Fruit fly (Drosophila melanogaster) whole organism, wandering third instar larva: ENCODE results near the gene CG11912.

Experiments used
- Abd-B ChIP-seq: fragments of >200 bp; optimal IDR thresholded peaks from 2 replicates; lab custom pipeline; 2017; ENCODE audit warnings: missing biosample characterization, missing genetic modification characterization
- CrebA ChIP-seq: fragments of 200-800 bp; sonication (Bioruptor generic); optimal IDR thresholded peaks from 2 replicates; lab custom pipeline; 2016; ENCODE audit warnings: missing biosample characterization, mild to moderate bottlenecking, missing genetic modification characterization, borderline replicate concordance
- Jra ChIP-seq: sonication (Bioruptor generic); optimal IDR thresholded peaks from 2 replicates; lab custom pipeline; 2016; ENCODE audit warnings: missing biosample characterization, missing genetic modification characterization
- N ChIP-seq: fragments of >200 bp; optimal IDR thresholded peaks from 2 replicates; lab custom pipeline; 2018; ENCODE audit warnings: missing biosample characterization, missing external identifiers, missing genetic modification characterization
- brk ChIP-seq: fragments of 200-800 bp; sonication (Bioruptor generic); optimal IDR thresholded peaks from 2 replicates; lab custom pipeline; 2016; ENCODE audit warnings: missing biosample characterization, mild to moderate bottlenecking, missing genetic modification characterization
- dl ChIP-seq, 2 experiments: fragments of 175-275, 200-275 bp in 1 of 2; fragments of 200-275 bp in 1 of 2; sonication (Bioruptor generic); optimal IDR thresholded peaks; lab custom pipeline; 2018; ENCODE audit warnings: mild to moderate bottlenecking in 2 of 2, missing biosample characterization in 2 of 2, missing genetic modification characterization in 2 of 2, moderate library complexity in 2 of 2; ENCODE audit not compliant: partially characterized antibody in 2 of 2, insufficient read depth in 1 of 2
- fru ChIP-seq: fragments of 200-800 bp; sonication (Bioruptor generic); optimal IDR thresholded peaks from 3 replicates; lab custom pipeline; 2016; ENCODE audit warnings: missing biosample characterization, mild to moderate bottlenecking, missing genetic modification characterization
- psq ChIP-seq: fragments of 200-800 bp; sonication (Bioruptor generic); optimal IDR thresholded peaks from 3 replicates; lab custom pipeline; 2017; ENCODE audit warnings: missing biosample characterization, mild to moderate bottlenecking, missing genetic modification characterization, moderate library complexity

dm6 chr2L:277122-277671, 41.9 kb downstream of the CG11912 start, which contains the start of gene smo:
- TF ChIP-seq Abd-B (GFP tag; lab: Kevin White, UChicago) (no peak), brk (GFP tag; lab: Kevin White, UChicago) (no peak), psq (GFP tag; lab: Kevin White, UChicago) (no peak), N (GFP tag; lab: Kevin White, UChicago) (no peak), CrebA (no peak), Jra (GFP tag; lab: Kevin White, UChicago) (peak; percentile 5), dl (GFP tag; optimal IDR thresholded peaks at IDR 0.05; lab: Kevin White, UChicago; ENCODE audit: insufficient read depth in 1 of 2, partially characterized antibody in 2 of 2) (no peak), fru (GFP tag; lab: Kevin White, UChicago) (no peak)
